Fruit fly (Drosophila melanogaster) whole organism, embryonic: ENCODE measurements around the gene Gr89a.

Experiments
- Adf1 ChIP-seq: fragments of 200-800 bp; sonication (Bioruptor generic); IDR thresholded peaks from 2 replicates; pipeline ENCODE4 v1.3.6; 2022; ENCODE audit warnings: missing biosample characterization, missing genetic modification characterization
- Antp ChIP-seq: fragments of 200-800 bp; sonication (Bioruptor generic); optimal IDR thresholded peaks from 3 replicates; lab custom pipeline; 2016; ENCODE audit warnings: missing biosample characterization, missing genetic modification characterization
- CG10321 ChIP-seq: fragments of 200-800 bp; sonication (Bioruptor generic); IDR thresholded peaks from 2 replicates; pipeline ENCODE4 v1.3.6; 2022; ENCODE audit warnings: missing biosample characterization, missing genetic modification characterization
- CG10565 ChIP-seq: fragments of 200-800 bp; sonication (Bioruptor generic); optimal IDR thresholded peaks from 3 replicates; lab custom pipeline; 2016; ENCODE audit warnings: missing biosample characterization, mild to moderate bottlenecking, missing genetic modification characterization
- CG10654 ChIP-seq: fragments of 200-800 bp; sonication (Bioruptor generic); optimal IDR thresholded peaks from 2 replicates; lab custom pipeline; 2016; ENCODE audit warnings: missing biosample characterization, missing genetic modification characterization
- CG11085 ChIP-seq: fragments of 200-800 bp; sonication (Bioruptor generic); IDR thresholded peaks from 2 replicates; pipeline ENCODE4 v1.3.6; 2022; ENCODE audit warnings: missing biosample characterization, missing genetic modification characterization
- CG11093 ChIP-seq: fragments of 200-800 bp; sonication (Bioruptor generic); IDR thresholded peaks from 3 replicates; pipeline ENCODE4 v1.3.6; 2022; ENCODE audit warnings: missing biosample characterization, missing genetic modification characterization
- CG11398 ChIP-seq: fragments of 200-800 bp; sonication (Bioruptor generic); optimal IDR thresholded peaks from 2 replicates; lab custom pipeline; 2016; ENCODE audit warnings: missing biosample characterization, missing genetic modification characterization
- CG15601 ChIP-seq: fragments of 200-800 bp; sonication (Bioruptor generic); optimal IDR thresholded peaks from 3 replicates; lab custom pipeline; 2019; ENCODE audit warnings: missing biosample characterization, mild to moderate bottlenecking, missing genetic modification characterization, moderate library complexity
- CG1602 ChIP-seq: fragments of 200-800 bp; sonication (Bioruptor generic); optimal IDR thresholded peaks from 3 replicates; lab custom pipeline; 2016; ENCODE audit warnings: missing biosample characterization, missing genetic modification characterization
- CG17829 ChIP-seq: fragments of 200-800 bp; optimal IDR thresholded peaks from 2 replicates; lab custom pipeline; 2019; ENCODE audit warnings: missing biosample characterization, mild to moderate bottlenecking, missing genetic modification characterization, moderate library complexity
- CG2889 ChIP-seq: fragments of 200-800 bp; sonication (Bioruptor generic); IDR thresholded peaks from 3 replicates; pipeline ENCODE4 v1.3.6; 2022; ENCODE audit warnings: missing biosample characterization, missing genetic modification characterization
- CG30020 ChIP-seq: fragments of 200-800 bp; optimal IDR thresholded peaks from 2 replicates; lab custom pipeline; 2019; ENCODE audit warnings: missing biosample characterization, mild to moderate bottlenecking, missing genetic modification characterization, moderate library complexity
- CG31224 ChIP-seq: fragments of 200-800 bp; sonication (Bioruptor generic); IDR thresholded peaks from 2 replicates; pipeline ENCODE4 v1.3.6; 2022; ENCODE audit warnings: missing biosample characterization, missing genetic modification characterization
- CG31365 ChIP-seq: fragments of 200-800 bp; sonication (Bioruptor generic); optimal IDR thresholded peaks from 2 replicates; lab custom pipeline; 2018; ENCODE audit warnings: missing biosample characterization, mild to moderate bottlenecking, missing genetic modification characterization
- CG33557 ChIP-seq: fragments of 200-800 bp; sonication (Bioruptor generic); optimal IDR thresholded peaks from 2 replicates; lab custom pipeline; 2019; ENCODE audit warnings: missing biosample characterization, mild to moderate bottlenecking, missing genetic modification characterization, moderate library complexity
- CG4328 ChIP-seq: fragments of 200-800 bp; sonication (Bioruptor generic); optimal IDR thresholded peaks from 3 replicates; lab custom pipeline; 2017; ENCODE audit warnings: missing biosample characterization, missing genetic modification reagents, missing genetic modification characterization
- CG6272 ChIP-seq: fragments of 200-800 bp; sonication (Bioruptor generic); IDR thresholded peaks from 2 replicates; pipeline ENCODE4 v1.3.6; 2022; ENCODE audit warnings: missing biosample characterization, missing genetic modification characterization
- CG6683 ChIP-seq: fragments of 200-800 bp; sonication (Bioruptor generic); optimal IDR thresholded peaks from 2 replicates; lab custom pipeline; 2017; ENCODE audit warnings: missing biosample characterization, mild to moderate bottlenecking, missing genetic modification characterization, missing genetic modification reagents
- CG7987 ChIP-seq: fragments of 200-800 bp; sonication (Bioruptor generic); optimal IDR thresholded peaks from 2 replicates; lab custom pipeline; 2018; ENCODE audit warnings: missing biosample characterization, mild to moderate bottlenecking, missing genetic modification characterization, moderate library complexity
- CG8388 ChIP-seq: fragments of 200-800 bp; sonication (Bioruptor generic); optimal IDR thresholded peaks from 2 replicates; lab custom pipeline; 2019; ENCODE audit warnings: missing biosample characterization, mild to moderate bottlenecking, missing genetic modification characterization, moderate library complexity
- CoRest ChIP-seq: fragments of 200-800 bp; sonication (Bioruptor generic); optimal IDR thresholded peaks from 3 replicates; lab custom pipeline; 2018; ENCODE audit warnings: missing biosample characterization, mild to moderate bottlenecking, missing genetic modification characterization, moderate library complexity
- D19A ChIP-seq: fragments of 200-800 bp; optimal IDR thresholded peaks from 3 replicates; lab custom pipeline; 2019; ENCODE audit warnings: missing biosample characterization, mild to moderate bottlenecking, missing genetic modification characterization, moderate library complexity
- Ets65A ChIP-seq: fragments of 200-800 bp; sonication (Bioruptor generic); peaks from one replicate; lab custom pipeline; 2016; ENCODE audit warnings: missing biosample characterization, missing genetic modification characterization
- HLH4C ChIP-seq: fragments of 200-800 bp; sonication (Bioruptor generic); IDR thresholded peaks from 3 replicates; pipeline ENCODE4 v1.3.6; 2022; ENCODE audit warnings: missing biosample characterization, missing genetic modification characterization; ENCODE audit not compliant: partially characterized antibody
- Hr3 ChIP-seq: fragments of 200-800 bp; sonication (Bioruptor generic); optimal IDR thresholded peaks from 3 replicates; lab custom pipeline; 2016; ENCODE audit warnings: missing biosample characterization, missing genetic modification characterization
- Kr ChIP-seq: fragments of 200-800 bp; sonication (Bioruptor generic); optimal IDR thresholded peaks from 2 replicates; lab custom pipeline; 2017; ENCODE audit warnings: missing biosample characterization, mild to moderate bottlenecking, missing genetic modification characterization
- Nf-YA ChIP-seq: fragments of 200-800 bp; sonication (Bioruptor generic); IDR thresholded peaks from 2 replicates; pipeline ENCODE4 v1.3.6; 2022; ENCODE audit warnings: missing biosample characterization, missing genetic modification characterization
- PHDP ChIP-seq: fragments of 200-800 bp; sonication (Bioruptor generic); optimal IDR thresholded peaks from 3 replicates; lab custom pipeline; 2018; ENCODE audit warnings: missing biosample characterization, mild to moderate bottlenecking, missing genetic modification characterization, moderate library complexity
- Poxn ChIP-seq: fragments of 200-800 bp; sonication (Bioruptor generic); IDR thresholded peaks from 2 replicates; pipeline ENCODE4 v1.3.6; 2022; ENCODE audit warnings: missing biosample characterization, missing genetic modification characterization
- Usf ChIP-seq: fragments of 200-800 bp; sonication (Bioruptor generic); optimal IDR thresholded peaks from 2 replicates; lab custom pipeline; 2017; ENCODE audit warnings: missing genotype, missing biosample characterization, missing genetic modification characterization
- chif ChIP-seq, 2 experiments: fragments of 200-800 bp; sonication (Bioruptor generic); optimal IDR thresholded peaks; 3 replicates each; lab custom pipeline; 2016; ENCODE audit warnings: missing biosample characterization in 2 of 2, missing genetic modification characterization in 2 of 2
- dan ChIP-seq: fragments of 200-800 bp; sonication (Bioruptor generic); IDR thresholded peaks from 2 replicates; pipeline ENCODE4 v1.3.6; 2022; ENCODE audit warnings: missing biosample characterization, missing genetic modification characterization
- danr ChIP-seq: fragments of 200-800 bp; sonication (Bioruptor generic); IDR thresholded peaks from 2 replicates; pipeline ENCODE4 v1.3.6; 2022; ENCODE audit warnings: missing biosample characterization, missing genetic modification characterization
- dpn ChIP-seq, 2 experiments: fragments of 200-800 bp; sonication (Bioruptor generic); optimal IDR thresholded peaks; 3 replicates each; lab custom pipeline; 2016; ENCODE audit warnings: missing biosample characterization in 2 of 2, missing genetic modification characterization in 2 of 2
- ems ChIP-seq: fragments of 200-800 bp; sonication (Bioruptor generic); optimal IDR thresholded peaks from 3 replicates; lab custom pipeline; 2016; ENCODE audit warnings: missing biosample characterization, missing genetic modification characterization
- esg ChIP-seq: fragments of 200-800 bp; sonication (Bioruptor generic); conservative IDR thresholded peaks from 2 replicates; pipeline ENCODE4 v1.3.6; 2022; ENCODE audit warnings: missing biosample characterization, missing genetic modification characterization
- eve ChIP-seq, 2 experiments: fragments of >200 bp; optimal IDR thresholded peaks; 2 replicates each; lab custom pipeline; 2017; ENCODE audit warnings: missing biosample characterization in 2 of 2, missing genetic modification characterization in 2 of 2
- fu2 ChIP-seq: fragments of 200-800 bp; sonication (Bioruptor generic); optimal IDR thresholded peaks from 2 replicates; lab custom pipeline; 2016; ENCODE audit warnings: missing biosample characterization, missing genetic modification characterization
- gt ChIP-seq: fragments of 200-800 bp; sonication (Bioruptor generic); IDR thresholded peaks from 2 replicates; pipeline ENCODE4 v1.3.6; 2022; ENCODE audit warnings: missing biosample characterization, missing genetic modification characterization
- hth ChIP-seq: fragments of >200 bp; optimal IDR thresholded peaks from 2 replicates; lab custom pipeline; 2017; ENCODE audit warnings: inconsistent platforms
- lilli ChIP-seq: fragments of 200-800 bp; sonication (Bioruptor generic); optimal IDR thresholded peaks from 3 replicates; lab custom pipeline; 2016; ENCODE audit warnings: missing biosample characterization, missing genetic modification characterization
- maf-S ChIP-seq: fragments of 200-800 bp; sonication (Bioruptor generic); optimal IDR thresholded peaks from 2 replicates; lab custom pipeline; 2016; ENCODE audit warnings: missing biosample characterization, missing genetic modification characterization
- mam ChIP-seq: fragments of 200-800 bp; sonication (Bioruptor generic); optimal IDR thresholded peaks from 3 replicates; lab custom pipeline; 2016; ENCODE audit warnings: missing biosample characterization, missing genetic modification characterization
- row ChIP-seq: fragments of 200-800 bp; sonication (Bioruptor generic); IDR thresholded peaks from 3 replicates; pipeline ENCODE4 v1.3.6; 2022; ENCODE audit warnings: missing biosample characterization, missing genetic modification characterization
- sna ChIP-seq: fragments of 200-800 bp; sonication (Bioruptor generic); IDR thresholded peaks from 2 replicates; pipeline ENCODE4 v1.3.6; 2022; ENCODE audit warnings: missing biosample characterization, missing genetic modification characterization; ENCODE audit not compliant: partially characterized antibody
- tgo ChIP-seq: fragments of 200-800 bp; sonication (Bioruptor generic); IDR thresholded peaks from 3 replicates; pipeline ENCODE4 v1.3.6; 2022; ENCODE audit warnings: missing biosample characterization, missing genetic modification characterization
- tll ChIP-seq, 2 experiments: fragments of 200-800 bp in 1 of 2; fragments of >200 bp in 1 of 2; sonication (Bioruptor generic) in 1 of 2; optimal IDR thresholded peaks; 2 replicates each; lab custom pipeline; 2017 to 2019; ENCODE audit warnings: missing biosample characterization in 2 of 2, missing genetic modification characterization in 2 of 2, mild to moderate bottlenecking in 1 of 2, moderate library complexity in 1 of 2
- usp ChIP-seq: fragments of >200 bp; optimal IDR thresholded peaks from 2 replicates; lab custom pipeline; 2017; ENCODE audit warnings: missing biosample characterization, missing genetic modification characterization
- vnd ChIP-seq: fragments of 200-800 bp; sonication (Bioruptor generic); IDR thresholded peaks from 3 replicates; pipeline ENCODE4 v1.3.6; 2022; ENCODE audit warnings: missing biosample characterization, missing genetic modification characterization; ENCODE audit not compliant: partially characterized antibody

Gene Gr89a

dm6 chr3R:16448378-16449134 lies 50.2 kb downstream of the Gr89a start (continued):
- TF ChIP-seq CG10654 (GFP tag; lab: Kevin White, UChicago) (peak; percentile 60), row (GFP tag; lab: Robert Waterston, UW) (peak; percentile 50), CG10321 (GFP tag; lab: Robert Waterston, UW) (no peak), usp (no peak), D19A (tag; lab: Kevin White, UChicago) (peak; percentile 46), CG4328 (no peak), Usf (GFP tag; lab: Kevin White, UChicago) (peak; percentile 8), CG31224 (GFP tag; lab: Robert Waterston, UW) (peak; percentile 68), CG6683 (no peak), CG11085 (GFP tag; lab: Robert Waterston, UW) (peak; percentile 65), dpn (GFP tag; optimal IDR thresholded peaks at IDR 0.05; lab: Kevin White, UChicago) (peak in 1 of 2 experiments; percentile 71), Kr (GFP tag; lab: Kevin White, UChicago) (no peak), CG33557 (GFP tag; lab: Kevin White, UChicago) (no peak), CG10565 (GFP tag; lab: Kevin White, UChicago) (peak; percentile 24), chif (GFP tag; optimal IDR thresholded peaks at IDR 0.05; lab: Kevin White, UChicago) (peak; percentile 65 to 81), CG17829 (tag; lab: Kevin White, UChicago) (no peak), maf-S (GFP tag; lab: Kevin White, UChicago) (peak; percentile 30), CG8388 (GFP tag; lab: Kevin White, UChicago) (peak; percentile 82), eve (GFP tag; optimal IDR thresholded peaks at IDR 0.05; lab: Kevin White, UChicago) (peak in 1 of 2 experiments; percentile 94), CG6272 (GFP tag; lab: Robert Waterston, UW) (peak; percentile 74), sna (GFP tag; lab: Robert Waterston, UW) (no peak), Adf1 (GFP tag; lab: Robert Waterston, UW) (no peak), Nf-YA (peak; percentile 76; the same call in 1 of the 2 replicates), Antp (GFP tag; lab: Kevin White, UChicago) (peak; percentile 68), vnd (no peak), CG11093 (GFP tag; lab: Robert Waterston, UW) (peak; percentile 30), CG1602 (GFP tag; lab: Kevin White, UChicago) (peak; percentile 49), HLH4C (GFP tag; lab: Robert Waterston, UW) (no peak), Ets65A (GFP tag; lab: Kevin White, UChicago) (peak; percentile 96), lilli (GFP tag; lab: Kevin White, UChicago) (peak; percentile 56), CoRest (tag; lab: Kevin White, UChicago) (no peak), CG7987 (GFP tag; lab: Kevin White, UChicago) (peak; percentile 23), esg (GFP tag; lab: Robert Waterston, UW) (peak; percentile 80), Hr3 (GFP tag; lab: Kevin White, UChicago) (peak; percentile 34), ems (no peak), tgo (GFP tag; lab: Robert Waterston, UW) (peak; percentile 73), CG15601 (tag; lab: Kevin White, UChicago) (peak; percentile 66), dan (GFP tag; lab: Robert Waterston, UW) (peak; percentile 52; the same call in 1 of the 2 replicates), CG11398 (GFP tag; lab: Kevin White, UChicago) (no peak), Poxn (GFP tag; lab: Robert Waterston, UW) (peak; percentile 8; the same call in 1 of the 2 replicates), tll (GFP tag; optimal IDR thresholded peaks at IDR 0.05; lab: Kevin White, UChicago) (no peak), hth (lab: Kevin White, UChicago) (no peak), CG31365 (tag; lab: Kevin White, UChicago) (peak; percentile 54), danr (GFP tag; lab: Robert Waterston, UW) (peak; percentile 52; the same call in 1 of the 2 replicates), mam (peak; percentile 62), CG30020 (tag; lab: Kevin White, UChicago) (peak; percentile 33), gt (GFP tag; lab: Robert Waterston, UW) (peak; percentile 76), CG2889 (GFP tag; lab: Robert Waterston, UW) (peak; percentile 67; the same call in 2 of the 3 replicates), PHDP (tag; lab: Kevin White, UChicago) (peak; percentile 79), fu2 (GFP tag; lab: Kevin White, UChicago) (peak; percentile 20)
